Comparison of ENCODE assay signal across 1 fruit fly cellular context in genomic region chrX:362073-362674, dm6.
TF ChIP-seq lines count a peak whose summit lies in the region.

No protein-coding gene starts in this region.

TF ChIP-seq in whole organism, embryonic, 481 proteins besides CTCF, POLR2A, EP300 and RAD21 (continued from another document):
- TF ChIP-seq CG17361 (GFP tag; IDR thresholded peaks at IDR 0.05; lab: Robert Waterston, UW) (0 out of 3 replicates have a peak, but pooled peaks have one; percentile 41), CG1603 (tag; optimal IDR thresholded peaks at IDR 0.05; lab: Kevin White, UChicago) (peak; percentile 44), CG15696 (tag; optimal IDR thresholded peaks at IDR 0.05; lab: Kevin White, UChicago) (peak; percentile 27), sc (optimal IDR thresholded peaks at IDR 0.05; lab: Kevin White, UChicago) (no peak), sc (GFP tag; optimal IDR thresholded peaks at IDR 0.05; lab: Kevin White, UChicago) (peak; percentile 56), CG14710 (tag; optimal IDR thresholded peaks at IDR 0.05; lab: Kevin White, UChicago) (peak; percentile 11), sens (GFP tag; lab: Kevin White, UChicago) (peak; percentile 78), salm (tag; optimal IDR thresholded peaks at IDR 0.05; lab: Kevin White, UChicago) (no peak), nau (GFP tag; optimal IDR thresholded peaks at IDR 0.05; lab: Kevin White, UChicago) (peak; percentile 0), Asciz (GFP tag; optimal IDR thresholded peaks at IDR 0.05; lab: Kevin White, UChicago) (peak; percentile 40), gem (tag; optimal IDR thresholded peaks at IDR 0.05; lab: Kevin White, UChicago) (peak; percentile 57), dmrt99B (tag; optimal IDR thresholded peaks at IDR 0.05; lab: Kevin White, UChicago) (peak; percentile 10), CG10979 (tag; optimal IDR thresholded peaks at IDR 0.05; lab: Kevin White, UChicago) (peak; percentile 4), corto (GFP tag; optimal IDR thresholded peaks at IDR 0.05; lab: Kevin White, UChicago) (no peak), CG7987 (GFP tag; optimal IDR thresholded peaks at IDR 0.05; lab: Kevin White, UChicago) (peak; percentile 21), pan (optimal IDR thresholded peaks at IDR 0.05; lab: Kevin White, UChicago) (no peak), pan (GFP tag; optimal IDR thresholded peaks at IDR 0.05 in 1 of 2, IDR thresholded peaks at IDR 0.05 in 1 of 2) (peak in 1 of 2 experiments; percentile 39), phol (tag; optimal IDR thresholded peaks at IDR 0.05; lab: Kevin White, UChicago) (peak; percentile 14), H2.0 (GFP tag; IDR thresholded peaks at IDR 0.05; lab: Robert Waterston, UW) (no peak), Sry-δ (GFP tag; optimal IDR thresholded peaks at IDR 0.05; lab: Kevin White, UChicago) (no peak), odd (GFP tag; optimal IDR thresholded peaks at IDR 0.05; lab: Kevin White, UChicago) (no peak), dmrt11E (tag; optimal IDR thresholded peaks at IDR 0.05; lab: Kevin White, UChicago) (peak; percentile 36), CG13424 (tag; optimal IDR thresholded peaks at IDR 0.05; lab: Kevin White, UChicago) (peak; percentile 13), CG8281 (tag; optimal IDR thresholded peaks at IDR 0.05; lab: Kevin White, UChicago) (peak; percentile 40), CG17912 (GFP tag; optimal IDR thresholded peaks at IDR 0.05; lab: Kevin White, UChicago) (no peak), CG10654 (GFP tag; optimal IDR thresholded peaks at IDR 0.05; lab: Kevin White, UChicago) (peak; percentile 6), CG3407 (GFP tag; optimal IDR thresholded peaks at IDR 0.05; lab: Kevin White, UChicago) (peak; percentile 28), Sox102F (GFP tag; optimal IDR thresholded peaks at IDR 0.05; lab: Kevin White, UChicago) (peak; percentile 42), CG8924 (tag; optimal IDR thresholded peaks at IDR 0.05; lab: Kevin White, UChicago) (peak; percentile 14), bab2 (GFP tag; optimal IDR thresholded peaks at IDR 0.05; lab: Kevin White, UChicago) (peak; percentile 39), CG17568 (GFP tag; optimal IDR thresholded peaks at IDR 0.05; lab: Kevin White, UChicago) (peak; percentile 23), CG1529 (GFP tag; optimal IDR thresholded peaks at IDR 0.05; lab: Kevin White, UChicago) (peak; percentile 12), CG2712 (tag; optimal IDR thresholded peaks at IDR 0.05; lab: Kevin White, UChicago) (peak; percentile 37), CG13296 (GFP tag; optimal IDR thresholded peaks at IDR 0.05; lab: Kevin White, UChicago) (peak; percentile 13), PHDP (tag; optimal IDR thresholded peaks at IDR 0.05; lab: Kevin White, UChicago) (peak; percentile 20), CG10209 (GFP tag; optimal IDR thresholded peaks at IDR 0.05; lab: Kevin White, UChicago) (peak; percentile 8), org-1 (GFP tag; optimal IDR thresholded peaks at IDR 0.05; lab: Kevin White, UChicago) (peak; percentile 12), unpg (GFP tag; optimal IDR thresholded peaks at IDR 0.05; lab: Kevin White, UChicago) (peak; percentile 22), ind (GFP tag; optimal IDR thresholded peaks at IDR 0.05; lab: Kevin White, UChicago) (no peak), CG15601 (tag; optimal IDR thresholded peaks at IDR 0.05; lab: Kevin White, UChicago) (peak; percentile 7), lab (GFP tag; optimal IDR thresholded peaks at IDR 0.05; lab: Kevin White, UChicago) (peak; percentile 6), MTF-1 (GFP tag; optimal IDR thresholded peaks at IDR 0.05; lab: Kevin White, UChicago; ENCODE audit: borderline replicate concordance) (peak; percentile 56), Hr3 (GFP tag; optimal IDR thresholded peaks at IDR 0.05; lab: Kevin White, UChicago) (no peak), Optix (GFP tag; IDR thresholded peaks at IDR 0.05; lab: Robert Waterston, UW) (no peak), CG2120 (GFP tag; optimal IDR thresholded peaks at IDR 0.05; lab: Kevin White, UChicago) (no peak), lola (GFP tag; optimal IDR thresholded peaks at IDR 0.05; lab: Kevin White, UChicago) (peak in 1 of 3 experiments; percentile 8), nom (GFP tag; optimal IDR thresholded peaks at IDR 0.05; lab: Kevin White, UChicago) (no peak)
